Worm (Caenorhabditis elegans) whole organism, mixed stage, embryonic: ENCODE data around the gene Y44A6D.7.
A peak's percentile ranks its signal among the peaks of the same experiment; 100 is the strongest.

Experiments used
- blmp-1 ChIP-seq: fragments of 150-350 bp; optimal IDR thresholded peaks from 2 replicates; lab custom pipeline; 2014; ENCODE audit warnings: missing biosample characterization, missing genetic modification characterization
- ceh-43 ChIP-seq: fragments of 200-800 bp; sonication (Bioruptor generic); optimal IDR thresholded peaks from 2 replicates; lab custom pipeline; 2018; ENCODE audit warnings: mild to moderate bottlenecking, missing genetic modification characterization, moderate library complexity, missing compliant biosample characterization
- ceh-83 ChIP-seq: fragments of 200-800 bp; sonication (Bioruptor generic); optimal IDR thresholded peaks from 2 replicates; lab custom pipeline; 2018; ENCODE audit warnings: mild to moderate bottlenecking, missing genetic modification characterization, missing compliant biosample characterization
- ces-1 ChIP-seq: fragments of 150-350 bp; optimal IDR thresholded peaks from 2 replicates; lab custom pipeline; 2014; ENCODE audit warnings: missing biosample characterization, missing genetic modification reagents, missing genetic modification characterization
- cnd-1 ChIP-seq: fragments of 200-800 bp; sonication (Bioruptor generic); optimal IDR thresholded peaks from 2 replicates; lab custom pipeline; 2018; ENCODE audit warnings: mild to moderate bottlenecking, missing genetic modification characterization, missing compliant biosample characterization
- drap-1 ChIP-seq: fragments of 200-800 bp; sonication (Bioruptor generic); optimal IDR thresholded peaks from 3 replicates; lab custom pipeline; 2018; ENCODE audit warnings: mild to moderate bottlenecking, missing genetic modification characterization, missing compliant biosample characterization
- elt-3 ChIP-seq: fragments of 150-350 bp; optimal IDR thresholded peaks from 2 replicates; lab custom pipeline; 2014; ENCODE audit warnings: missing biosample characterization, missing genetic modification characterization
- flh-1 ChIP-seq: fragments of 200-800 bp; sonication (Bioruptor generic); optimal IDR thresholded peaks from 2 replicates; lab custom pipeline; 2018; ENCODE audit warnings: mild to moderate bottlenecking, missing genetic modification characterization, moderate library complexity, missing compliant biosample characterization
- ham-2 ChIP-seq: fragments of 200-800 bp; sonication (Bioruptor generic); optimal IDR thresholded peaks from 2 replicates; lab custom pipeline; 2018; ENCODE audit warnings: mild to moderate bottlenecking, missing genetic modification characterization, missing compliant biosample characterization
- lin-32 ChIP-seq: fragments of 200-800 bp; sonication (Bioruptor generic); optimal IDR thresholded peaks from 2 replicates; lab custom pipeline; 2018; ENCODE audit warnings: mild to moderate bottlenecking, missing genetic modification characterization, missing compliant biosample characterization
- lsy-2 ChIP-seq: fragments of 150-350 bp; optimal IDR thresholded peaks from 2 replicates; lab custom pipeline; 2014; ENCODE audit warnings: missing biosample characterization, missing genetic modification characterization
- mab-5 ChIP-seq: fragments of 150-350 bp; optimal IDR thresholded peaks from 2 replicates; lab custom pipeline; 2014; ENCODE audit warnings: missing biosample characterization, missing genetic modification characterization
- mep-1 ChIP-seq: fragments of 150-350 bp; optimal IDR thresholded peaks from 2 replicates; lab custom pipeline; 2017; ENCODE audit warnings: missing biosample characterization, missing genetic modification reagents, missing genetic modification characterization, inconsistent platforms
- nhr-12 ChIP-seq: fragments of 150-350 bp; optimal IDR thresholded peaks from 2 replicates; lab custom pipeline; 2014; ENCODE audit warnings: missing biosample characterization, missing genetic modification characterization
- nhr-2 ChIP-seq: fragments of 150-350 bp; optimal IDR thresholded peaks from 2 replicates; lab custom pipeline; 2014; ENCODE audit warnings: missing biosample characterization, missing genetic modification characterization
- nhr-28 ChIP-seq: fragments of 150-350 bp; optimal IDR thresholded peaks from 2 replicates; lab custom pipeline; 2014; ENCODE audit warnings: missing biosample characterization, missing genetic modification characterization
- nhr-76 ChIP-seq: sonication (generic microtip); optimal IDR thresholded peaks from 2 replicates; lab custom pipeline; 2017; ENCODE audit warnings: missing biosample characterization, missing genetic modification characterization
- pha-4 ChIP-seq: fragments of 150-350 bp; optimal IDR thresholded peaks from 2 replicates; lab custom pipeline; 2018; ENCODE audit warnings: missing biosample characterization, missing genetic modification reagents, missing genetic modification characterization
- sem-2 ChIP-seq: fragments of 200-800 bp; sonication (Bioruptor generic); optimal IDR thresholded peaks from 2 replicates; lab custom pipeline; 2018; ENCODE audit warnings: mild to moderate bottlenecking, missing genetic modification characterization, missing compliant biosample characterization
- snpc-4 ChIP-seq: fragments of 150-350 bp; optimal IDR thresholded peaks from 2 replicates; lab custom pipeline; 2014; ENCODE audit warnings: missing biosample characterization, missing genetic modification characterization
- sptf-1 ChIP-seq: sonication (generic microtip); optimal IDR thresholded peaks from 2 replicates; lab custom pipeline; 2017; ENCODE audit warnings: mild to moderate bottlenecking, missing genetic modification characterization, moderate library complexity, missing compliant biosample characterization
- tbx-8 ChIP-seq: fragments of 200-800 bp; sonication (Bioruptor generic); optimal IDR thresholded peaks from 2 replicates; lab custom pipeline; 2018; ENCODE audit warnings: mild to moderate bottlenecking, missing genetic modification characterization, moderate library complexity, missing compliant biosample characterization
- unc-120 ChIP-seq: sonication (generic microtip); optimal IDR thresholded peaks from 2 replicates; lab custom pipeline; 2017; ENCODE audit warnings: missing genetic modification characterization, missing compliant biosample characterization; ENCODE audit not compliant: poor library complexity, severe bottlenecking
- unc-39 ChIP-seq: fragments of 150-350 bp; optimal IDR thresholded peaks from 2 replicates; lab custom pipeline; 2014; ENCODE audit warnings: missing biosample characterization, missing genetic modification characterization
- unc-62 ChIP-seq: fragments of 150-350 bp; optimal IDR thresholded peaks from 2 replicates; lab custom pipeline; 2014; ENCODE audit warnings: missing biosample characterization, missing genetic modification reagents, missing genetic modification characterization
- zip-8 ChIP-seq: fragments of 150-350 bp; optimal IDR thresholded peaks from 2 replicates; lab custom pipeline; 2014; ENCODE audit warnings: missing biosample characterization, missing genetic modification characterization
- ztf-11 ChIP-seq: fragments of 150-350 bp; optimal IDR thresholded peaks from 2 replicates; lab custom pipeline; 2014; ENCODE audit warnings: missing biosample characterization, missing genetic modification characterization

Y44A6D.7 gene

ce11 chrV:20815842-20816241, 1.3 kb downstream of the Y44A6D.7 start, which contains the start of gene sshk-1:
Gene sshk-1 (plus strand): TSS chrV:20816142.
- TF ChIP-seq nhr-12 (tag; lab: Kevin White, UChicago) (no peak), pha-4 (no peak), blmp-1 (tag; lab: Kevin White, UChicago) (no peak), flh-1 (GFP tag; lab: Kevin White, UChicago) (no peak), sptf-1 (no peak), unc-120 (tag; lab: Kevin White, UChicago) (no peak), drap-1 (GFP tag; lab: Kevin White, UChicago) (no peak), ces-1 (GFP tag; lab: Kevin White, UChicago) (no peak), ham-2 (GFP tag; lab: Kevin White, UChicago) (no peak), nhr-28 (tag; lab: Kevin White, UChicago) (no peak), tbx-8 (GFP tag; lab: Kevin White, UChicago) (no peak), mab-5 (tag; lab: Kevin White, UChicago) (no peak), elt-3 (tag; lab: Kevin White, UChicago) (no peak), zip-8 (no peak)

- TF ChIP-seq ces-1 (GFP tag; lab: Kevin White, UChicago) (peak; percentile 19), unc-120 (tag; lab: Kevin White, UChicago) (no peak), cnd-1 (tag; lab: Kevin White, UChicago) (no peak), ceh-83 (GFP tag; lab: Kevin White, UChicago) (no peak), lsy-2 (no peak), pha-4 (no peak), blmp-1 (tag; lab: Kevin White, UChicago) (peak; percentile 79), ztf-11 (tag; lab: Kevin White, UChicago) (no peak)
Measured at ce11 chrV:20820033-20820432, 5.5 kb downstream of the Y44A6D.7 start, which contains the start of gene T03D8.6. Gene T03D8.6 (minus strand): TSS chrV:20820330.

- TF ChIP-seq ces-1 (GFP tag; lab: Kevin White, UChicago) (no peak), unc-62 (no peak)
Measured at ce11 chrV:20824962-20825609, 10.6 kb downstream of the Y44A6D.7 start, which contains the start of the genes gcy-22 and grl-14. Gene gcy-22 (minus strand): TSS chrV:20825062. Gene grl-14 (plus strand): TSS chrV:20825559.

DNA sequence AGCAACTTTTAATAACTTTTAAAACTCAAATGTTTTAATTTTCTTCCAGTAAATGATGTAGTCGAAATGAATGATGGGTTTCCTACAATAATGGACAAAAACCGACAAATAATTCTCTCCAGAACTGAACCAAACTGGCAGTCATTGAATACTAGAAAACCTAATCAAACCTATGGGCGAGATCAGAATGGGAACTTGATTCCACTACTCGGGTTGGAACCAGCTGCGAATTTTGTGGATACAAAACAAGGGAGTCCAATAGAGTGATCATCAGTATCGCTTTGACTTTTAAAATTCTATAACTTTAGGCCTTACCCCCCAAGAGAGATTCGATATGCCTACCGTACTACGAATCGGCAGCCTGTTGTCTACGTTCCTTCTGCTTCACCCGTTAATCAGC, 12.1 kb downstream of the Y44A6D.7 start:
- no peak for TF ChIP-seq ces-1 (GFP tag; lab: Kevin White, UChicago)
- TF ChIP-seq cnd-1 (tag; lab: Kevin White, UChicago): no peak
- TF ChIP-seq unc-39: no peak
- TF ChIP-seq nhr-2: no peak
- TF ChIP-seq nhr-76 (tag; lab: Kevin White, UChicago): no peak
- TF ChIP-seq nhr-12 (tag; lab: Kevin White, UChicago): no peak
- TF ChIP-seq snpc-4 (tag; lab: Kevin White, UChicago): no peak
- no peak for TF ChIP-seq mab-5 (tag; lab: Kevin White, UChicago)
- no peak for TF ChIP-seq mep-1 (tag; lab: Kevin White, UChicago)

ce11 chrV:20828820-20829219, 14.3 kb downstream of the Y44A6D.7 start, which contains the start of gene sbt-1:
Gene sbt-1 (minus strand): TSS chrV:20828881.
- TF ChIP-seq mep-1 (tag; lab: Kevin White, UChicago) (peak; percentile 5), ces-1 (GFP tag; lab: Kevin White, UChicago) (peak; percentile 70), snpc-4 (tag; lab: Kevin White, UChicago) (no peak), pha-4 (no peak)
- TF ChIP-seq, all 35 proteins: peak for 2

DNA sequence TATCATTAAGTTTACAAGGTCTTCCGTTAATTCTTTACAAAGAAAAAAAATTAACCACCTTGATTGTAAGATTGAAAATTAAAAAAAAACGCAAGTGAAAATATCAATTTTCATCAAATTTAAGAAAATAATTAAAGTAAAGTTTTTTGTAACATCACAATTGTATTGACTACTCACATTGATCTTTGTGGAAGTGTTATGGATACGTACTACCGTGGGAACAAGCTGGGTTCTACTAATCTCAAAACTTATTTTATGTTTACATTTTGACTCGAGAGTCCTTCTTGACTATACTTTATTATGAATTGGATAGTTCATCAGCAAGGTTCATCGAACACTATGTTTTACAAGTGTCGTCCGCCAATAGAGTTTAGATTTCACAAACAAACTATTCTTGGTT, 15.0 kb downstream of the Y44A6D.7 start, which contains the start of gene num-1:
num-1 (plus strand) TSS at position 301 of the 400 bp plus-strand sequence.
- TF ChIP-seq mep-1 (tag; lab: Kevin White, UChicago) (no peak), sem-2 (GFP tag; lab: Kevin White, UChicago) (no peak), lin-32 (GFP tag; lab: Kevin White, UChicago) (no peak), nhr-12 (tag; lab: Kevin White, UChicago) (no peak), ceh-43 (GFP tag; lab: Kevin White, UChicago) (no peak), unc-39 (no peak)
